Worm (Caenorhabditis elegans) whole organism, young adult: ENCODE measurements around the gene W09D10.4.

ENCODE experiments used
- B0261.1 ChIP-seq: sonication (generic microtip); optimal IDR thresholded peaks from 2 replicates; lab custom pipeline; 2016; ENCODE audit warnings: mild to moderate bottlenecking, missing genetic modification characterization, moderate library complexity, missing compliant biosample characterization
- B0336.3 ChIP-seq: fragments of 200-800 bp; sonication (Bioruptor generic); IDR thresholded peaks from 2 replicates; pipeline ENCODE4 v1.3.6; 2022; ENCODE audit warnings: missing genetic modification characterization, missing compliant biosample characterization
- C06A6.2 ChIP-seq: fragments of 200-800 bp; sonication (Bioruptor generic); conservative IDR thresholded peaks from 2 replicates; pipeline ENCODE4 v1.3.6; 2022; ENCODE audit warnings: missing genetic modification characterization, missing compliant biosample characterization
- D2030.7 ChIP-seq: fragments of 200-800 bp; sonication (Bioruptor generic); IDR thresholded peaks from 2 replicates; pipeline ENCODE4 v1.3.6; 2022; ENCODE audit warnings: missing genetic modification reagents, missing genetic modification characterization, missing compliant biosample characterization
- F22D6.2 ChIP-seq: sonication (generic microtip); optimal IDR thresholded peaks from 2 replicates; lab custom pipeline; 2016; ENCODE audit warnings: mild to moderate bottlenecking, missing genetic modification characterization, missing compliant biosample characterization
- F23B12.7 ChIP-seq: sonication (generic microtip); optimal IDR thresholded peaks from 2 replicates; lab custom pipeline; 2017; ENCODE audit warnings: missing genetic modification characterization, mild to moderate bottlenecking, missing compliant biosample characterization, antibody characterized with exemption, moderate library complexity; ENCODE audit not compliant: insufficient read depth
- F37B4.10 ChIP-seq: fragments of 200-800 bp; sonication (Bioruptor generic); IDR thresholded peaks from 2 replicates; pipeline ENCODE4 v1.3.6; 2022; ENCODE audit warnings: missing genetic modification characterization, missing compliant biosample characterization
- F55B11.4 ChIP-seq: sonication (generic microtip); optimal IDR thresholded peaks from 2 replicates; lab custom pipeline; 2016; ENCODE audit warnings: missing compliant biosample characterization, missing genetic modification characterization, borderline replicate concordance; ENCODE audit not compliant: insufficient read depth
- Y53F4B.3 ChIP-seq: fragments of 200-800 bp; sonication (Bioruptor generic); IDR thresholded peaks from 2 replicates; pipeline ENCODE4 v1.3.6; 2022; ENCODE audit warnings: missing genetic modification reagents, missing genetic modification characterization, missing compliant biosample characterization
- Y53G8AR.9 ChIP-seq: fragments of 200-800 bp; sonication (Bioruptor generic); conservative IDR thresholded peaks from 2 replicates; pipeline ENCODE4 v1.3.6; 2022; ENCODE audit warnings: missing genetic modification reagents, missing genetic modification characterization, missing compliant biosample characterization
- Y56A3A.18 ChIP-seq: fragments of 200-800 bp; sonication (Bioruptor generic); IDR thresholded peaks from 2 replicates; pipeline ENCODE4 v1.3.6; 2022; ENCODE audit warnings: missing genetic modification reagents, missing genetic modification characterization, missing compliant biosample characterization
- Y67H2A.10 ChIP-seq: fragments of 200-800 bp; sonication (Bioruptor generic); conservative IDR thresholded peaks from 2 replicates; pipeline ENCODE4 v1.3.6; 2022; ENCODE audit warnings: missing genetic modification reagents, missing genetic modification characterization, missing compliant biosample characterization
- Y79H2A.3 ChIP-seq: fragments of 200-800 bp; sonication (Bioruptor generic); conservative IDR thresholded peaks from 2 replicates; pipeline ENCODE4 v1.3.6; 2022; ENCODE audit warnings: missing genetic modification reagents, missing genetic modification characterization, missing compliant biosample characterization
- akir-1 ChIP-seq: fragments of 200-800 bp; sonication (Bioruptor generic); optimal IDR thresholded peaks from 2 replicates; lab custom pipeline; 2018; ENCODE audit warnings: mild to moderate bottlenecking, missing genetic modification characterization, moderate library complexity, missing compliant biosample characterization
- ama-1 ChIP-seq, 3 experiments: fragments of 150-350 bp in 1 of 3; sonication (generic microtip) in 2 of 3; optimal IDR thresholded peaks; 2 replicates each; lab custom pipeline; 2014 to 2018; ENCODE audit warnings: missing biosample characterization in 2 of 3, missing genetic modification characterization in 2 of 3, missing genetic modification reagents in 2 of 3
- atf-7 ChIP-seq: sonication (generic microtip); optimal IDR thresholded peaks from 2 replicates; lab custom pipeline; 2017; ENCODE audit warnings: mild to moderate bottlenecking, missing genetic modification characterization, missing compliant biosample characterization
- attf-5 ChIP-seq: fragments of 200-800 bp; sonication (Bioruptor generic); optimal IDR thresholded peaks from 2 replicates; lab custom pipeline; 2018; ENCODE audit warnings: mild to moderate bottlenecking, missing genetic modification characterization, missing compliant biosample characterization
- bed-2 ChIP-seq: fragments of 200-800 bp; sonication (Bioruptor generic); IDR thresholded peaks from 2 replicates; pipeline ENCODE4 v1.3.6; 2022; ENCODE audit warnings: missing genetic modification reagents, missing genetic modification characterization, missing compliant biosample characterization
- ceh-100 ChIP-seq: fragments of 200-800 bp; sonication (Bioruptor generic); IDR thresholded peaks from 2 replicates; pipeline ENCODE4 v1.3.6; 2022; ENCODE audit warnings: missing genetic modification reagents, missing genetic modification characterization, missing compliant biosample characterization
- ceh-27 ChIP-seq: fragments of 200-800 bp; sonication (Bioruptor generic); optimal IDR thresholded peaks from 2 replicates; lab custom pipeline; 2018; ENCODE audit warnings: mild to moderate bottlenecking, missing genetic modification characterization, moderate library complexity, missing compliant biosample characterization
- ceh-40 ChIP-seq: fragments of 200-800 bp; sonication (Bioruptor generic); IDR thresholded peaks from 2 replicates; pipeline ENCODE4 v1.3.6; 2022; ENCODE audit warnings: missing genetic modification characterization, missing compliant biosample characterization
- ceh-58 ChIP-seq: fragments of 200-800 bp; sonication (Bioruptor generic); IDR thresholded peaks from 2 replicates; pipeline ENCODE4 v1.3.6; 2022; ENCODE audit warnings: missing genetic modification characterization, missing compliant biosample characterization
- dpl-1 ChIP-seq: fragments of 150-350 bp; optimal IDR thresholded peaks from 2 replicates; lab custom pipeline; 2014; ENCODE audit warnings: missing biosample characterization, missing genetic modification reagents, missing genetic modification characterization
- efl-1 ChIP-seq: fragments of 150-350 bp; optimal IDR thresholded peaks from 2 replicates; lab custom pipeline; 2014; ENCODE audit warnings: missing biosample characterization, missing genetic modification reagents, missing genetic modification characterization
- egl-44 ChIP-seq: fragments of 200-800 bp; sonication (Bioruptor generic); IDR thresholded peaks from 2 replicates; pipeline ENCODE4 v1.3.6; 2022; ENCODE audit warnings: missing genetic modification reagents, missing genetic modification characterization, missing compliant biosample characterization
- ekl-4 ChIP-seq: fragments of 200-800 bp; sonication (Bioruptor generic); IDR thresholded peaks from 2 replicates; pipeline ENCODE4 v1.3.6; 2022; ENCODE audit warnings: missing genetic modification reagents, missing genetic modification characterization, missing compliant biosample characterization
- fkh-3 ChIP-seq: sonication (generic microtip); optimal IDR thresholded peaks from 2 replicates; lab custom pipeline; 2016; ENCODE audit warnings: mild to moderate bottlenecking, missing genetic modification characterization, missing compliant biosample characterization
- hlh-26 ChIP-seq: fragments of 200-800 bp; sonication (Bioruptor generic); conservative IDR thresholded peaks from 2 replicates; pipeline ENCODE4 v1.3.6; 2022; ENCODE audit warnings: missing genetic modification reagents, missing genetic modification characterization, missing compliant biosample characterization
- hmg-20 ChIP-seq: fragments of 200-800 bp; sonication (Bioruptor generic); IDR thresholded peaks from 2 replicates; pipeline ENCODE4 v1.3.6; 2022; ENCODE audit warnings: missing genetic modification reagents, missing genetic modification characterization, missing compliant biosample characterization
- hrde-1 ChIP-seq: sonication (generic microtip); optimal IDR thresholded peaks from 2 replicates; lab custom pipeline; 2016; ENCODE audit warnings: missing genetic modification characterization, mild to moderate bottlenecking, missing compliant biosample characterization, moderate library complexity, missing genotype, missing genetic modification reagents, borderline replicate concordance
- nfya-2 ChIP-seq: fragments of 200-800 bp; sonication (Bioruptor generic); IDR thresholded peaks from 2 replicates; pipeline ENCODE4 v1.3.6; 2022; ENCODE audit warnings: missing genetic modification reagents, missing genetic modification characterization, missing compliant biosample characterization
- nhr-27 ChIP-seq: fragments of 200-800 bp; sonication (Bioruptor generic); optimal IDR thresholded peaks from 2 replicates; lab custom pipeline; 2018; ENCODE audit warnings: mild to moderate bottlenecking, missing genetic modification characterization, moderate library complexity, missing compliant biosample characterization
- nhr-80 ChIP-seq: sonication (generic microtip); optimal IDR thresholded peaks from 2 replicates; lab custom pipeline; 2016; ENCODE audit warnings: missing genetic modification characterization, missing compliant biosample characterization
- rcor-1 ChIP-seq: fragments of 200-800 bp; sonication (Bioruptor generic); IDR thresholded peaks from 2 replicates; pipeline ENCODE4 v1.3.6; 2022; ENCODE audit warnings: missing genetic modification reagents, missing genetic modification characterization, missing compliant biosample characterization
- rpc-1 ChIP-seq, 2 experiments: fragments of 150-350 bp in 1 of 2; sonication (generic microtip) in 1 of 2; optimal IDR thresholded peaks; 2 replicates each; lab custom pipeline; 2014 to 2018; ENCODE audit warnings: missing biosample characterization in 1 of 2, missing genetic modification characterization in 1 of 2, missing genetic modification reagents in 1 of 2, missing genotype in 1 of 2
- sdz-38 ChIP-seq: sonication (generic microtip); optimal IDR thresholded peaks from 2 replicates; lab custom pipeline; 2016; ENCODE audit warnings: missing genotype, missing genetic modification characterization, missing compliant biosample characterization
- snpc-1.1 ChIP-seq: sonication (generic microtip); optimal IDR thresholded peaks from 2 replicates; lab custom pipeline; 2017; ENCODE audit warnings: missing genetic modification characterization, mild to moderate bottlenecking, missing compliant biosample characterization, antibody characterized with exemption, moderate library complexity, missing genotype, missing genetic modification reagents; ENCODE audit not compliant: insufficient read depth
- snpc-4 ChIP-seq, 5 experiments: fragments of 150-350 bp in 1 of 5; sonication (generic microtip) in 4 of 5; optimal IDR thresholded peaks; 2 replicates each; lab custom pipeline; 2014 to 2018; ENCODE audit warnings: missing genetic modification characterization in 5 of 5, missing biosample characterization in 3 of 5, antibody characterized with exemption in 2 of 5, mild to moderate bottlenecking in 2 of 5, missing compliant biosample characterization in 2 of 5, missing genotype in 2 of 5, moderate library complexity in 2 of 5, missing genetic modification reagents in 1 of 5
- sptf-2 ChIP-seq: fragments of 200-800 bp; sonication (Bioruptor generic); optimal IDR thresholded peaks from 2 replicates; lab custom pipeline; 2018; ENCODE audit warnings: mild to moderate bottlenecking, missing genetic modification characterization, missing compliant biosample characterization
- tbp1 ChIP-seq: fragments of 200-800 bp; sonication (Bioruptor generic); optimal IDR thresholded peaks from 2 replicates; lab custom pipeline; 2018; ENCODE audit warnings: mild to moderate bottlenecking, missing genetic modification characterization, missing compliant biosample characterization
- tbx-9 ChIP-seq: sonication (generic microtip); optimal IDR thresholded peaks from 2 replicates; lab custom pipeline; 2016; ENCODE audit warnings: borderline replicate concordance, missing genetic modification characterization, inconsistent platforms, missing compliant biosample characterization
- tlf-1 ChIP-seq: fragments of 200-800 bp; sonication (Bioruptor generic); optimal IDR thresholded peaks from 2 replicates; lab custom pipeline; 2018; ENCODE audit warnings: mild to moderate bottlenecking, missing genetic modification characterization, missing compliant biosample characterization
- xnd-1 ChIP-seq: sonication (generic microtip); optimal IDR thresholded peaks from 2 replicates; lab custom pipeline; 2016; ENCODE audit warnings: missing genotype, missing genetic modification reagents, missing genetic modification characterization, missing compliant biosample characterization
- zim-3 ChIP-seq: sonication (generic microtip); optimal IDR thresholded peaks from 2 replicates; lab custom pipeline; 2017; ENCODE audit warnings: mild to moderate bottlenecking, missing genetic modification characterization, moderate library complexity, missing compliant biosample characterization
- ztf-25 ChIP-seq: fragments of 200-800 bp; sonication (Bioruptor generic); IDR thresholded peaks from 2 replicates; pipeline ENCODE4 v1.3.6; 2022; ENCODE audit warnings: missing genetic modification reagents, missing genetic modification characterization, missing compliant biosample characterization
- ztf-26 ChIP-seq: sonication (generic microtip); optimal IDR thresholded peaks from 2 replicates; lab custom pipeline; 2017; ENCODE audit warnings: missing genetic modification characterization, missing compliant biosample characterization
- ztf-6 ChIP-seq: fragments of 200-800 bp; sonication (Bioruptor generic); IDR thresholded peaks from 2 replicates; pipeline ENCODE4 v1.3.6; 2022; ENCODE audit warnings: missing genetic modification reagents, missing genetic modification characterization, missing compliant biosample characterization

Gene W09D10.4

ce11 chrIII:10706972-10707438 is 9.0 kb downstream of the W09D10.4 start, which contains the start of the genes Y39A1A.21 and Y39A1A.22:
Gene Y39A1A.21 (minus strand): TSS chrIII:10707022.
Gene Y39A1A.22 (minus strand): TSS chrIII:10707028.
- TF ChIP-seq ama-1 (optimal IDR thresholded peaks at IDR 0.05; lab: Kevin White, UChicago) (no peak), ama-1 (GFP tag; optimal IDR thresholded peaks at IDR 0.05; lab: Kevin White, UChicago) (no peak), akir-1 (GFP tag; lab: Kevin White, UChicago) (no peak), ceh-100 (GFP tag; lab: Robert Waterston, UW) (peak; percentile 75), atf-7 (tag; lab: Kevin White, UChicago) (peak; percentile 58), nfya-2 (no peak), egl-44 (peak; percentile 65; the same call in 1 of the 2 replicates), xnd-1 (tag; lab: Kevin White, UChicago) (peak; percentile 63), C06A6.2 (GFP tag; lab: Robert Waterston, UW) (peak; percentile 37; the same call in 1 of the 2 replicates), F22D6.2 (no peak), dpl-1 (GFP tag; lab: Kevin White, UChicago) (no peak), Y79H2A.3 (GFP tag; lab: Robert Waterston, UW) (no peak), efl-1 (GFP tag; lab: Kevin White, UChicago) (peak; percentile 28), nhr-27 (tag; lab: Kevin White, UChicago) (no peak), F23B12.7 (peak; percentile 55), nhr-80 (peak; percentile 70), hrde-1 (tag; lab: Kevin White, UChicago) (no peak), D2030.7 (peak; percentile 42; the same call in 1 of the 2 replicates), bed-2 (no peak), hmg-20 (peak; percentile 74), ceh-27 (GFP tag; lab: Kevin White, UChicago) (peak; percentile 57), zim-3 (tag; lab: Kevin White, UChicago) (no peak), fkh-3 (no peak), ekl-4 (GFP tag; lab: Robert Waterston, UW) (peak; percentile 74; the same call in 1 of the 2 replicates), Y67H2A.10 (GFP tag; lab: Robert Waterston, UW) (no peak), ztf-25 (no peak), attf-5 (GFP tag; lab: Kevin White, UChicago) (peak; percentile 77), tbp1 (peak; percentile 59), B0336.3 (peak; percentile 70), tbx-9 (tag; lab: Kevin White, UChicago) (no peak), hlh-26 (GFP tag; lab: Robert Waterston, UW) (no peak), Y53F4B.3 (no peak), snpc-1.1 (tag; lab: Kevin White, UChicago) (no peak), tlf-1 (GFP tag; lab: Kevin White, UChicago) (peak; percentile 69), sdz-38 (no peak), B0261.1 (tag; lab: Kevin White, UChicago) (no peak), F55B11.4 (tag; lab: Kevin White, UChicago) (no peak), F37B4.10 (GFP tag; lab: Robert Waterston, UW) (no peak), rcor-1 (GFP tag; lab: Robert Waterston, UW) (peak; percentile 79), ceh-40 (GFP tag; lab: Robert Waterston, UW) (no peak), ceh-58 (no peak), ztf-6 (GFP tag; lab: Robert Waterston, UW) (peak; percentile 50; the same call in 1 of the 2 replicates), snpc-4 (GFP tag; optimal IDR thresholded peaks at IDR 0.05; lab: Kevin White, UChicago) (no peak), snpc-4 (tag; optimal IDR thresholded peaks at IDR 0.05; lab: Kevin White, UChicago) (peak; percentile 40 to 59 (median 48)), Y56A3A.18 (GFP tag; lab: Robert Waterston, UW) (0 out of 2 replicates have a peak, but pooled peaks have one; percentile 14), ztf-26 (peak; percentile 41), Y53G8AR.9 (GFP tag; lab: Robert Waterston, UW) (peak; percentile 91), rpc-1 (optimal IDR thresholded peaks at IDR 0.05; lab: Kevin White, UChicago) (no peak), rpc-1 (tag; optimal IDR thresholded peaks at IDR 0.05; lab: Kevin White, UChicago) (no peak), sptf-2 (no peak)
